Worm (Caenorhabditis elegans) whole organism, L3 larva: ENCODE measurements around the gene tmem-184.
A peak's percentile ranks its signal among the peaks of the same experiment; 100 is the strongest.

Experiments
- ZK546.5 ChIP-seq: sonication (generic microtip); optimal IDR thresholded peaks from 2 replicates; lab custom pipeline; 2017; ENCODE audit warnings: missing biosample characterization, missing genetic modification characterization
- aly-2 ChIP-seq: fragments of 150-350 bp; optimal IDR thresholded peaks from 2 replicates; lab custom pipeline; 2014; ENCODE audit warnings: missing biosample characterization, missing genetic modification characterization
- ama-1 ChIP-seq: fragments of 150-350 bp; optimal IDR thresholded peaks from 2 replicates; lab custom pipeline; 2018
- ceh-16 ChIP-seq: sonication (generic microtip); optimal IDR thresholded peaks from 2 replicates; lab custom pipeline; 2017; ENCODE audit warnings: missing biosample characterization, missing genetic modification characterization
- ceh-28 ChIP-seq: fragments of 150-350 bp; optimal IDR thresholded peaks from 2 replicates; lab custom pipeline; 2014; ENCODE audit warnings: missing biosample characterization, missing genetic modification reagents, missing genetic modification characterization
- ceh-82 ChIP-seq: fragments of 150-350 bp; optimal IDR thresholded peaks from 2 replicates; lab custom pipeline; 2014; ENCODE audit warnings: missing biosample characterization, missing genetic modification characterization
- daf-12 ChIP-seq: fragments of 150-350 bp; optimal IDR thresholded peaks from 2 replicates; lab custom pipeline; 2014; ENCODE audit warnings: missing biosample characterization, missing genetic modification reagents, missing genetic modification characterization
- egl-27 ChIP-seq: sonication (generic microtip); optimal IDR thresholded peaks from 4 replicates; lab custom pipeline; 2017; ENCODE audit warnings: missing biosample characterization, missing genetic modification reagents, missing genetic modification characterization
- egl-5 ChIP-seq: fragments of 150-350 bp; optimal IDR thresholded peaks from 2 replicates; lab custom pipeline; 2017; ENCODE audit warnings: missing biosample characterization, missing genetic modification reagents, missing genetic modification characterization, inconsistent platforms
- elt-2 ChIP-seq: sonication (generic microtip); optimal IDR thresholded peaks from 2 replicates; lab custom pipeline; 2016; ENCODE audit warnings: missing genetic modification reagents, mild to moderate bottlenecking, missing genetic modification characterization, missing compliant biosample characterization
- elt-3 ChIP-seq, 3 experiments: fragments of 150-350 bp in 1 of 3; sonication (generic microtip) in 2 of 3; optimal IDR thresholded peaks; 2 replicates in 2 of 3; 4 replicates in 1 of 3; lab custom pipeline; 2014 to 2017; ENCODE audit warnings: missing biosample characterization in 3 of 3, missing genetic modification characterization in 3 of 3
- eor-1 ChIP-seq, 2 experiments: fragments of 150-350 bp; optimal IDR thresholded peaks; 2 replicates each; lab custom pipeline; 2014 to 2018; ENCODE audit warnings: missing biosample characterization in 2 of 2, missing genetic modification characterization in 2 of 2
- fkh-10 ChIP-seq: sonication (generic microtip); optimal IDR thresholded peaks from 2 replicates; lab custom pipeline; 2017; ENCODE audit warnings: missing biosample characterization, missing genetic modification reagents, missing genetic modification characterization
- fkh-2 ChIP-seq: fragments of 150-350 bp; optimal IDR thresholded peaks from 2 replicates; lab custom pipeline; 2014; ENCODE audit warnings: missing biosample characterization, missing genetic modification reagents, missing genetic modification characterization
- jun-1 ChIP-seq: fragments of 150-350 bp; optimal IDR thresholded peaks from 2 replicates; lab custom pipeline; 2014; ENCODE audit warnings: missing biosample characterization, missing genetic modification reagents, missing genetic modification characterization
- lin-15B ChIP-seq: fragments of 150-350 bp; optimal IDR thresholded peaks from 2 replicates; lab custom pipeline; 2014; ENCODE audit warnings: missing biosample characterization, missing genetic modification characterization
- lin-39 ChIP-seq: fragments of 150-350 bp; optimal IDR thresholded peaks from 2 replicates; lab custom pipeline; 2018; ENCODE audit warnings: missing biosample characterization, missing genetic modification reagents, missing genetic modification characterization
- lsy-12 ChIP-seq: sonication (generic microtip); optimal IDR thresholded peaks from 2 replicates; lab custom pipeline; 2016; ENCODE audit warnings: mild to moderate bottlenecking, missing genetic modification characterization, missing compliant biosample characterization
- nfya-1 ChIP-seq: sonication (generic microtip); optimal IDR thresholded peaks from 2 replicates; lab custom pipeline; 2017; ENCODE audit warnings: missing genetic modification characterization, mild to moderate bottlenecking, missing compliant biosample characterization, antibody characterized with exemption, moderate library complexity; ENCODE audit not compliant: insufficient read depth
- nhr-11 ChIP-seq: fragments of 150-350 bp; optimal IDR thresholded peaks from 2 replicates; lab custom pipeline; 2014; ENCODE audit warnings: missing biosample characterization, missing genetic modification characterization
- nhr-23 ChIP-seq: fragments of 150-350 bp; optimal IDR thresholded peaks from 2 replicates; lab custom pipeline; 2014; ENCODE audit warnings: missing biosample characterization, missing genetic modification reagents, missing genetic modification characterization
- nhr-237 ChIP-seq: fragments of 150-350 bp; optimal IDR thresholded peaks from 2 replicates; lab custom pipeline; 2014; ENCODE audit warnings: missing biosample characterization, missing genetic modification characterization
- nhr-25 ChIP-seq: sonication (generic microtip); optimal IDR thresholded peaks from 2 replicates; lab custom pipeline; 2017; ENCODE audit warnings: missing biosample characterization, missing genetic modification characterization
- nhr-28 ChIP-seq: fragments of 150-350 bp; optimal IDR thresholded peaks from 2 replicates; lab custom pipeline; 2014; ENCODE audit warnings: missing biosample characterization, missing genetic modification characterization
- nhr-43 ChIP-seq: sonication (generic microtip); optimal IDR thresholded peaks from 2 replicates; lab custom pipeline; 2016; ENCODE audit warnings: mild to moderate bottlenecking, missing genetic modification characterization, missing compliant biosample characterization; ENCODE audit not compliant: poor library complexity, severe bottlenecking
- nhr-67 ChIP-seq: fragments of 150-350 bp; optimal IDR thresholded peaks from 2 replicates; lab custom pipeline; 2014; ENCODE audit warnings: missing biosample characterization, missing genetic modification characterization
- pha-4 ChIP-seq: fragments of 150-350 bp; optimal IDR thresholded peaks from 2 replicates; lab custom pipeline; 2014; ENCODE audit warnings: missing biosample characterization, missing genetic modification reagents, missing genetic modification characterization
- pqm-1 ChIP-seq: fragments of 150-350 bp; optimal IDR thresholded peaks from 2 replicates; lab custom pipeline; 2017; ENCODE audit warnings: missing biosample characterization, missing genetic modification characterization, inconsistent platforms
- snpc-4 ChIP-seq: fragments of 150-350 bp; optimal IDR thresholded peaks from 2 replicates; lab custom pipeline; 2014; ENCODE audit warnings: missing biosample characterization, missing genetic modification characterization
- unc-62 ChIP-seq: fragments of 150-350 bp; sonication (generic microtip); optimal IDR thresholded peaks from 4 replicates; lab custom pipeline; 2014; ENCODE audit warnings: missing biosample characterization, missing genetic modification reagents, missing genetic modification characterization

The tmem-184 gene

ce11 chrX:14736955-14737621 lies 30.4 kb upstream of the tmem-184 start:
- no peak for TF ChIP-seq daf-12 (tag; lab: Kevin White, UChicago)
- peak; percentile 56 for TF ChIP-seq pqm-1
- no peak for TF ChIP-seq unc-62 (GFP tag; lab: Kevin White, UChicago)
- TF ChIP-seq jun-1 (tag; lab: Kevin White, UChicago), result peak; percentile 16
- TF ChIP-seq ceh-16, result no peak
- TF ChIP-seq nhr-67 (tag; lab: Kevin White, UChicago), result no peak
- TF ChIP-seq egl-5 (tag; lab: Kevin White, UChicago), result no peak
- peak; percentile 18 for TF ChIP-seq nhr-43 (tag; lab: Kevin White, UChicago)
- no peak for TF ChIP-seq nhr-11
- peak; percentile 21 for TF ChIP-seq nhr-23 (tag; lab: Kevin White, UChicago)
- no peak for TF ChIP-seq snpc-4 (tag; lab: Kevin White, UChicago)
- no peak for TF ChIP-seq lin-15B
- peak; percentile 57 for TF ChIP-seq elt-2 (tag; lab: Kevin White, UChicago)
- TF ChIP-seq nhr-25, result peak; percentile 58
- no peak for TF ChIP-seq eor-1 (tag; optimal IDR thresholded peaks at IDR 0.05; lab: Kevin White, UChicago)
- TF ChIP-seq egl-27 (tag; lab: Kevin White, UChicago), result no peak

ce11 chrX:14736220-14736619 lies 29.6 kb upstream of the tmem-184 start:
- no peak for TF ChIP-seq nfya-1

ce11 chrX:14731828-14732331 lies 25.2 kb upstream of the tmem-184 start, which contains the start of gene F33C8.4:
Gene F33C8.4, plus strand, starts transcription at chrX:14732281.
- no peak for TF ChIP-seq pha-4
- TF ChIP-seq ZK546.5 (tag; lab: Kevin White, UChicago), result no peak
- TF ChIP-seq lin-39 (tag; lab: Kevin White, UChicago), result no peak
- no peak for TF ChIP-seq lsy-12 (tag; lab: Kevin White, UChicago)
- no peak for TF ChIP-seq aly-2 (tag; lab: Kevin White, UChicago)
- TF ChIP-seq fkh-2, result no peak
- no peak for TF ChIP-seq unc-62 (GFP tag; lab: Kevin White, UChicago)
- no peak for TF ChIP-seq egl-5 (tag; lab: Kevin White, UChicago)
- no peak for TF ChIP-seq ceh-28 (tag; lab: Kevin White, UChicago)
- TF ChIP-seq nhr-43 (tag; lab: Kevin White, UChicago), result no peak

ce11 chrX:14729319-14729718 lies 22.7 kb upstream of the tmem-184 start, which contains the start of gene tsp-8:
Gene tsp-8, minus strand, starts transcription at chrX:14729503.
- TF ChIP-seq nfya-1, result no peak
- TF ChIP-seq pqm-1, result no peak
- no peak for TF ChIP-seq fkh-2
- TF ChIP-seq snpc-4 (tag; lab: Kevin White, UChicago), result no peak
- no peak for TF ChIP-seq ama-1
- TF ChIP-seq nhr-43 (tag; lab: Kevin White, UChicago), result no peak
- TF ChIP-seq pha-4, result no peak
- TF ChIP-seq ceh-82 (tag; lab: Kevin White, UChicago), result no peak
- no peak for TF ChIP-seq nhr-67 (tag; lab: Kevin White, UChicago)
- TF ChIP-seq lsy-12 (tag; lab: Kevin White, UChicago), result no peak

- TF ChIP-seq elt-2 (tag; lab: Kevin White, UChicago) (no peak), fkh-10 (no peak), elt-3 (tag; optimal IDR thresholded peaks at IDR 0.05; lab: Kevin White, UChicago) (no peak)
Observed at ce11 chrX:14724935-14725334, 18.3 kb upstream of the tmem-184 start.

- no peak for TF ChIP-seq eor-1 (tag; optimal IDR thresholded peaks at IDR 0.05; lab: Kevin White, UChicago)
- no peak for TF ChIP-seq lin-15B
- no peak for TF ChIP-seq nhr-28 (tag; lab: Kevin White, UChicago)
- no peak for TF ChIP-seq nhr-237 (tag; lab: Kevin White, UChicago)
Observed at ce11 chrX:14721098-14721497, 14.4 kb upstream of the tmem-184 start, which contains the start of gene F33C8.2. Gene F33C8.2, plus strand, starts transcription at chrX:14721398.
